Worm (Caenorhabditis elegans): ENCODE measurements around the gene cutl-4.
"Not testable (repeated sequence)": the region's sequence is repeated elsewhere in the genome, so short reads cannot be mapped to it uniquely, and the experiment has no call there.

Gene cutl-4

DNA sequence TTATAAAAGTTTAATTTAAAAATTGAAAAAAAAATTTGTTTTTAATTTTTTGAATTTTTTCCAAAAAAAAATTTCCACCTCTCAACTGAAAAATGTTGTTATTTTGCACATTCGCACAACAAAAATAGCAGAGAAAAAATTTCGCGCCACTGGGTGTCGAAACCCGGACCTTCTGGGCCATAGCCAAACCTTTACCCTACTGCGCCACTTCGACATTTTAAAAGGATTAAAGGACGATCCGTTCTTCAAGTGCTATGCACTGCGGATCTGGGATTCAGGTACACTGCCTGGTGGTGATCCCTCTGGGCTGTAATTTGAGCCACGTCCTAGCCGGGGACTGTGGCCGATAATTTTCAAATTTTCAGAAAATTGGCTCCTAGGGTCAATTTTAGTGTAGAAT lies 52.3 kb downstream of the cutl-4 start:
- peak; percentile 75 for TF ChIP-seq lim-7 (GFP tag; IDR thresholded peaks at IDR 0.05)
- TF ChIP-seq nhr-41 (GFP tag; IDR thresholded peaks at IDR 0.05): 0 out of 2 replicates have a peak, but pooled peaks have one; percentile 26
- TF ChIP-seq egl-43 (GFP tag; IDR thresholded peaks at IDR 0.05): 0 out of 2 replicates have a peak, but pooled peaks have one; percentile 30
- TF ChIP-seq madf-5 (GFP tag; IDR thresholded peaks at IDR 0.05): peak in 1 of 2 experiments; percentile 43; a peak in 1 of 4 replicates
- 0 out of 2 replicates have a peak, but pooled peaks have one; percentile 15 for TF ChIP-seq pha-4 (GFP tag; IDR thresholded peaks at IDR 0.05)
- TF ChIP-seq pha-4 (tag; optimal IDR thresholded peaks at IDR 0.05): not testable (repeated sequence)
- peak; percentile 32; the same call in 1 of the 2 replicates for TF ChIP-seq snpc-1.2 (GFP tag; IDR thresholded peaks at IDR 0.05)
- peak; percentile 62 for TF ChIP-seq vab-7 (GFP tag; IDR thresholded peaks at IDR 0.05)
- TF ChIP-seq lin-38 (GFP tag; IDR thresholded peaks at IDR 0.05): peak; percentile 31; the same call in 1 of the 2 replicates

DNA sequence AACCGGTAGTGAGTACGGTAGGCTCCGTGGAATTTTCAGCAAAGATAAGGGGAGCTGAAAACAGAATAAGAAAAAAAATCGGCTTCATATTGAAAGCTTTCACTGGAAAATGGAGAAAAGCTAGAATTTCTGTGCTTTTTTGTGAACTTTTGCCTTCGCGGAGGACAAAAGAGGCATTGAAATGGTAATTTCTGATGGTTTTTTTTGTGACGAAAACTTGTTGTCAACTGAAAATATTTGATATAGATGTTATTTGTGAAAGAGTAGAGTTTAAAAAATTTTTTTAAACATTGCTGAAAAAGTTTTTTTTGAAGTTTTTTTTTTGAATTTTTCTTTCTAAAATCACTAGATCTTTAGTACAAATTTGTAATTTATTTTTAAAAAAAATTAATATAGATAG lies 52.8 kb downstream of the cutl-4 start, which contains the start of gene F59A1.18:
TSS of gene F59A1.18 (minus strand) at position 101 of the 400 bp plus-strand sequence.
- no peak for TF ChIP-seq pha-4 (GFP tag; IDR thresholded peaks at IDR 0.05)
- no peak for TF ChIP-seq pha-4 (tag; optimal IDR thresholded peaks at IDR 0.05)
- TF ChIP-seq ztf-11 (tag; optimal IDR thresholded peaks at IDR 0.05): no peak
- TF ChIP-seq mes-2 (tag; optimal IDR thresholded peaks at IDR 0.05; ENCODE audit: poor library complexity, severe bottlenecking): no peak
- TF ChIP-seq aha-1 (tag): no peak
- no peak for TF ChIP-seq nhr-28 (tag; optimal IDR thresholded peaks at IDR 0.05)
- TF ChIP-seq dmd-9 (GFP tag; IDR thresholded peaks at IDR 0.05): no peak
- TF ChIP-seq nhr-25 (tag; optimal IDR thresholded peaks at IDR 0.05; ENCODE audit: borderline replicate concordance, insufficient read depth): no peak
- TF ChIP-seq rbr-2 (tag; optimal IDR thresholded peaks at IDR 0.05): no peak
- no peak for TF ChIP-seq madf-9 (GFP tag; conservative IDR thresholded peaks at IDR 0.05)
- no peak for TF ChIP-seq ceh-62 (tag; optimal IDR thresholded peaks at IDR 0.05)
- no peak for TF ChIP-seq daf-12 (tag; optimal IDR thresholded peaks at IDR 0.05)
- no peak for TF ChIP-seq nhr-237 (tag; optimal IDR thresholded peaks at IDR 0.05)
- TF ChIP-seq madf-5 (GFP tag; IDR thresholded peaks at IDR 0.05): no peak
- no peak for TF ChIP-seq nhr-102 (tag; optimal IDR thresholded peaks at IDR 0.05)
- no peak for TF ChIP-seq Y5F2A.4 (GFP tag; optimal IDR thresholded peaks at IDR 0.05)
- no peak for TF ChIP-seq fkh-10 (GFP tag; optimal IDR thresholded peaks at IDR 0.05)
- TF ChIP-seq zfp-3 (GFP tag; conservative IDR thresholded peaks at IDR 0.05): no peak
- TF ChIP-seq cey-2 (tag; optimal IDR thresholded peaks at IDR 0.05; ENCODE audit: borderline replicate concordance, insufficient read depth): no peak

- TF ChIP-seq mes-2 (tag; optimal IDR thresholded peaks at IDR 0.05; ENCODE audit: poor library complexity, severe bottlenecking) (no peak), jun-1 (tag; optimal IDR thresholded peaks at IDR 0.05) (no peak), mxl-3 (GFP tag; optimal IDR thresholded peaks at IDR 0.05) (no peak), mdl-1 (tag; optimal IDR thresholded peaks at IDR 0.05) (no peak), lir-3 (tag; optimal IDR thresholded peaks at IDR 0.05) (no peak), ceh-62 (tag; optimal IDR thresholded peaks at IDR 0.05) (no peak), daf-8 (GFP tag; IDR thresholded peaks at IDR 0.05) (no peak), zag-1 (tag; optimal IDR thresholded peaks at IDR 0.05) (no peak), F37D6.2 (tag; optimal IDR thresholded peaks at IDR 0.05) (no peak), nhr-10 (tag; optimal IDR thresholded peaks at IDR 0.05) (no peak), ces-1 (GFP tag; optimal IDR thresholded peaks at IDR 0.05) (no peak)
Observed at ce11 chrV:17684857-17685256, 54.8 kb downstream of the cutl-4 start, which contains the start of the genes F59A1.16 and F59A1.6. TSS of gene F59A1.16 (minus strand) at chrV:17684957. TSS of gene F59A1.6 (plus strand) at chrV:17685141.

ce11 chrV:17683763-17684162 lies 55.9 kb downstream of the cutl-4 start, which contains the start of gene F59A1.15:
TSS of gene F59A1.15 (minus strand) at chrV:17683863.
- TF ChIP-seq lin-38 (GFP tag; IDR thresholded peaks at IDR 0.05): no peak
- TF ChIP-seq ZK546.5 (tag; optimal IDR thresholded peaks at IDR 0.05): no peak
- no peak for TF ChIP-seq ces-1 (GFP tag; optimal IDR thresholded peaks at IDR 0.05)
- TF ChIP-seq lir-3 (tag; optimal IDR thresholded peaks at IDR 0.05): no peak
- no peak for TF ChIP-seq dpl-1 (GFP tag; optimal IDR thresholded peaks at IDR 0.05)
- TF ChIP-seq ctbp-1 (GFP tag; IDR thresholded peaks at IDR 0.05): no peak
- no peak for TF ChIP-seq Y105C5A.15 (GFP tag; IDR thresholded peaks at IDR 0.05)
- TF ChIP-seq nhr-11 (tag; optimal IDR thresholded peaks at IDR 0.05): no peak
- TF ChIP-seq vab-7 (GFP tag; IDR thresholded peaks at IDR 0.05): no peak
- no peak for TF ChIP-seq lin-13 (GFP tag; optimal IDR thresholded peaks at IDR 0.05)
- no peak for TF ChIP-seq Y5F2A.4 (GFP tag; optimal IDR thresholded peaks at IDR 0.05)
- TF ChIP-seq arid-1 (GFP tag; conservative IDR thresholded peaks at IDR 0.05): no peak
- TF ChIP-seq madf-9 (GFP tag; conservative IDR thresholded peaks at IDR 0.05): no peak
- TF ChIP-seq F26F4.8 (GFP tag; conservative IDR thresholded peaks at IDR 0.05): no peak
- TF ChIP-seq jun-1 (tag; optimal IDR thresholded peaks at IDR 0.05): no peak

Data from whole organism, L4 larva.